Fruit fly (Drosophila melanogaster): ENCODE data around the gene Rala.

Gene Rala

DNA sequence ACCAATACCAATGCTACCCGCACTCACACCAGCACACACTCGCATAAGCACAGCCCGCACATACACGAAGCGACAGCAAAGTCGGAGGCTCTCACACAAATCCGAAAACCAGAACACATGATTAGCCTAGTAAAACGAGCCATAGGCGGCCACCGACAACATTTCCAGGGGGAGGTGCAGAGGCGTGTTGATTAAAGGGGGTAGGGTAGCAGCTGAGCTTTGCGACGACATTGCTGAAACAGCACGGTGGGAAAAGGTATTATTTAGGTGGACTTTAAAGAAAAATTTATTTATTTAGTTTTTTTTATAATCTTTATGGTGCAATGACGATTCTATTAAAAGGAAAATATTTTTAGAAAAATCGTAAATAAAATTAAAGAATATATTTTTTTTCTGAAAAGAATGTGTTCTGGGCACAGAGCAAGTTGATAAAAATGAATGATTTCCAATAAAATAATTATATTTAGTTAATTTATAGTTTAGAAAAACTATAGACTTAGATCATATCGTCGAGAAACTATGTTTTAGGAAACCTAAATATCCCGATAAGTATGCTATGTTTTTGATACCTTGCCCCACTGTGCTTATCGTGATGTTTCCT lies 24.6 kb upstream of the Rala start (continued):
- TF ChIP-seq sd (tag; optimal IDR thresholded peaks at IDR 0.05) = no peak
- no peak for TF ChIP-seq sim (GFP tag; IDR thresholded peaks at IDR 0.05)
- peak; percentile 84 for TF ChIP-seq CG6683 (GFP tag; optimal IDR thresholded peaks at IDR 0.05)
- TF ChIP-seq CG3726 (GFP tag; IDR thresholded peaks at IDR 0.05) = peak; percentile 87; the same call in 2 of the 3 replicates
- no peak for TF ChIP-seq CG4282 (GFP tag; optimal IDR thresholded peaks at IDR 0.05)
- TF ChIP-seq bsh (GFP tag; optimal IDR thresholded peaks at IDR 0.05) = peak; percentile 37 to 85
- peak; percentile 88 for TF ChIP-seq D19A (tag; optimal IDR thresholded peaks at IDR 0.05)
- peak; percentile 53 for TF ChIP-seq CG11696 (GFP tag; IDR thresholded peaks at IDR 0.05)
- TF ChIP-seq Oaz (GFP tag; IDR thresholded peaks at IDR 0.05) = peak; percentile 45
- TF ChIP-seq slou (GFP tag; optimal IDR thresholded peaks at IDR 0.05) = peak; percentile 72
- TF ChIP-seq ttk (GFP tag; IDR thresholded peaks at IDR 0.05) = peak; percentile 61
- no peak for TF ChIP-seq CG17186 (GFP tag; optimal IDR thresholded peaks at IDR 0.05)
- peak; percentile 94 for TF ChIP-seq CG9727 (GFP tag; optimal IDR thresholded peaks at IDR 0.05)
- no peak for TF ChIP-seq tll (GFP tag; optimal IDR thresholded peaks at IDR 0.05)
- TF ChIP-seq CHES-1-like (GFP tag; optimal IDR thresholded peaks at IDR 0.05) = no peak
- TF ChIP-seq Atf6 (GFP tag; IDR thresholded peaks at IDR 0.05) = peak; percentile 74
- no peak for TF ChIP-seq NK7.1 (GFP tag; optimal IDR thresholded peaks at IDR 0.05)
- TF ChIP-seq Drgx (GFP tag; IDR thresholded peaks at IDR 0.05) = peak; percentile 39; the same call in 1 of the 2 replicates
- no peak for TF ChIP-seq run (tag; optimal IDR thresholded peaks at IDR 0.05)
- TF ChIP-seq CG8089 (GFP tag; optimal IDR thresholded peaks at IDR 0.05) = no peak
- TF ChIP-seq CG6254 (GFP tag; optimal IDR thresholded peaks at IDR 0.05) = peak; percentile 79
- TF ChIP-seq CG11085 (GFP tag; IDR thresholded peaks at IDR 0.05) = peak; percentile 62
- peak; percentile 97 for TF ChIP-seq CG7556 (GFP tag; optimal IDR thresholded peaks at IDR 0.05)
- no peak for TF ChIP-seq CG9609 (GFP tag; optimal IDR thresholded peaks at IDR 0.05)
- TF ChIP-seq bowl (GFP tag; IDR thresholded peaks at IDR 0.05) = no peak
- peak; percentile 71 for TF ChIP-seq trem (tag; optimal IDR thresholded peaks at IDR 0.05)
- TF ChIP-seq CG2875 (GFP tag; optimal IDR thresholded peaks at IDR 0.05) = peak; percentile 73
- TF ChIP-seq Vsx1 (GFP tag; optimal IDR thresholded peaks at IDR 0.05) = peak; percentile 98
- TF ChIP-seq CG11456 (GFP tag; IDR thresholded peaks at IDR 0.05) = peak; percentile 82
- peak; percentile 21 for TF ChIP-seq CG4707 (GFP tag; optimal IDR thresholded peaks at IDR 0.05)
- no peak for TF ChIP-seq Elba2 (GFP tag; optimal IDR thresholded peaks at IDR 0.05)
- no peak for TF ChIP-seq dan (GFP tag; IDR thresholded peaks at IDR 0.05)
- no peak for TF ChIP-seq Side (GFP tag; optimal IDR thresholded peaks at IDR 0.05)
- peak; percentile 11 for TF ChIP-seq Mad (GFP tag; optimal IDR thresholded peaks at IDR 0.05)
- TF ChIP-seq schlank (tag; optimal IDR thresholded peaks at IDR 0.05) = no peak
- TF ChIP-seq sc (optimal IDR thresholded peaks at IDR 0.05) = no peak
- TF ChIP-seq sc (GFP tag; optimal IDR thresholded peaks at IDR 0.05) = peak; percentile 86
- TF ChIP-seq CG10321 (GFP tag; IDR thresholded peaks at IDR 0.05) = peak; percentile 56; the same call in 1 of the 2 replicates
- TF ChIP-seq sna (GFP tag; IDR thresholded peaks at IDR 0.05; ENCODE audit: partially characterized antibody) = no peak
- peak; percentile 84 for TF ChIP-seq dmrt11E (tag; optimal IDR thresholded peaks at IDR 0.05)
- TF ChIP-seq tio (GFP tag; optimal IDR thresholded peaks at IDR 0.05) = peak; percentile 91
- TF ChIP-seq CG10431 (GFP tag; optimal IDR thresholded peaks at IDR 0.05) = peak; percentile 62
- peak; percentile 67; the same call in 1 of the 2 replicates for TF ChIP-seq ranshi (GFP tag; IDR thresholded peaks at IDR 0.05)
- peak; percentile 3 for TF ChIP-seq onecut (GFP tag; IDR thresholded peaks at IDR 0.05)
- peak; percentile 24 for TF ChIP-seq psq (GFP tag; optimal IDR thresholded peaks at IDR 0.05)
- no peak for TF ChIP-seq Hr78 (GFP tag; optimal IDR thresholded peaks at IDR 0.05)
- TF ChIP-seq CG17385 (GFP tag; optimal IDR thresholded peaks at IDR 0.05) = peak; percentile 83
- TF ChIP-seq Sox100B (GFP tag; optimal IDR thresholded peaks at IDR 0.05) = peak; percentile 96
- TF ChIP-seq jigr1 (GFP tag; IDR thresholded peaks at IDR 0.05) = peak; percentile 72; the same call in 2 of the 3 replicates
- no peak for TF ChIP-seq z (GFP tag; IDR thresholded peaks at IDR 0.05)
